Worm (Caenorhabditis elegans): ENCODE measurements around the gene cnc-8.

DNA sequence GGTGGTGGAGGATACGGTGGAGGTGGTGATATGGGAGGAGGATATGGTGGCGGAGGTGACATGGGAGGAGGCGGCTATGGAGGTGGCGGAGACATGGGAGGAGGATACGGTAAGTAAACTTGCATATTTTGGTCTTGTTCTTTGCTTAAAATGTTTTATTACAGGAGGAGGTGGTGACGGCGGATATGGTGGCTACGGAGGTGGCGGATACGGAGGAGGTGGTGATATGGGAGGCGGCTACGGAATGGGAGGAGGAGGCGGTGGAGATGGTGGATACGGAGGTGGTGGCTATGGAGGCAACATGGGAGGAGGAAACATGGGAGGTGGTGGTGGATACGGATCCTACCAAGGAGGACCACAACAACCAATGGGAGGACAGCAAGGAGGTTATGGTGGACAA lies 30.2 kb downstream of the cnc-8 start:
- TF ChIP-seq jun-1 (tag; optimal IDR thresholded peaks at IDR 0.05) (no peak), aly-2 (tag; optimal IDR thresholded peaks at IDR 0.05) (no peak), ztf-11 (tag; optimal IDR thresholded peaks at IDR 0.05) (no peak), nhr-28 (tag; optimal IDR thresholded peaks at IDR 0.05) (no peak), skn-1 (tag; optimal IDR thresholded peaks at IDR 0.05) (no peak), zip-4 (GFP tag; optimal IDR thresholded peaks at IDR 0.05) (no peak), unc-30 (tag; optimal IDR thresholded peaks at IDR 0.05) (no peak), nhr-77 (tag; optimal IDR thresholded peaks at IDR 0.05) (no peak), nhr-47 (tag; optimal IDR thresholded peaks at IDR 0.05) (no peak), rnt-1 (tag; optimal IDR thresholded peaks at IDR 0.05) (no peak), pqm-1 (tag; optimal IDR thresholded peaks at IDR 0.05) (no peak), lin-13 (GFP tag; optimal IDR thresholded peaks at IDR 0.05) (no peak), lsy-2 (tag; optimal IDR thresholded peaks at IDR 0.05) (no peak)
